Fruit fly (Drosophila melanogaster) whole organism, embryonic: Measurements from ENCODE around the gene aph-1.

ENCODE experiments used
- Asciz ChIP-seq: fragments of 200-800 bp; sonication (Bioruptor generic); optimal IDR thresholded peaks from 2 replicates; lab custom pipeline; 2017; ENCODE audit warnings: missing biosample characterization, mild to moderate bottlenecking, missing genetic modification characterization, missing genetic modification reagents
- Awh ChIP-seq: fragments of 200-800 bp; sonication (Bioruptor generic); IDR thresholded peaks from 2 replicates; pipeline ENCODE4, ENCODE4 v1.3.6; 2022; ENCODE audit warnings: missing biosample characterization, missing genetic modification characterization
- CG1024 ChIP-seq: fragments of 200-800 bp; sonication (Bioruptor generic); IDR thresholded peaks from 2 replicates; pipeline ENCODE4 v1.3.6; 2022; ENCODE audit warnings: missing biosample characterization, missing genetic modification characterization
- CG11093 ChIP-seq: fragments of 200-800 bp; sonication (Bioruptor generic); IDR thresholded peaks from 3 replicates; pipeline ENCODE4 v1.3.6; 2022; ENCODE audit warnings: missing biosample characterization, missing genetic modification characterization
- CG12659 ChIP-seq: fragments of 200-800 bp; sonication (Bioruptor generic); optimal IDR thresholded peaks from 3 replicates; lab custom pipeline; 2017; ENCODE audit warnings: mild to moderate bottlenecking, missing biosample characterization, missing genetic modification reagents, missing genetic modification characterization
- CG12769 ChIP-seq: fragments of 200-800 bp; sonication (Bioruptor generic); optimal IDR thresholded peaks from 2 replicates; lab custom pipeline; 2019; ENCODE audit warnings: missing biosample characterization, mild to moderate bottlenecking, missing genetic modification characterization, moderate library complexity
- CG12942 ChIP-seq: fragments of 200-800 bp; sonication (Bioruptor generic); optimal IDR thresholded peaks from 3 replicates; lab custom pipeline; 2016; ENCODE audit warnings: missing biosample characterization, missing genetic modification characterization
- CG13894 ChIP-seq: fragments of 200-800 bp; sonication (Bioruptor generic); optimal IDR thresholded peaks from 3 replicates; lab custom pipeline; 2018; ENCODE audit warnings: missing biosample characterization, mild to moderate bottlenecking, missing genetic modification characterization, moderate library complexity
- CG14667 ChIP-seq: fragments of 200-800 bp; sonication (Bioruptor generic); IDR thresholded peaks from 2 replicates; pipeline ENCODE4 v1.3.6; 2022; ENCODE audit warnings: missing biosample characterization, missing genetic modification characterization
- CG16815 ChIP-seq: fragments of 200-800 bp; sonication (Bioruptor generic); optimal IDR thresholded peaks from 3 replicates; lab custom pipeline; 2017; ENCODE audit warnings: missing biosample characterization, mild to moderate bottlenecking, missing genetic modification characterization
- CG17385 ChIP-seq: fragments of 200-800 bp; sonication (Bioruptor generic); optimal IDR thresholded peaks from 3 replicates; lab custom pipeline; 2018; ENCODE audit warnings: missing biosample characterization, mild to moderate bottlenecking, missing genetic modification characterization
- CG31224 ChIP-seq: fragments of 200-800 bp; sonication (Bioruptor generic); IDR thresholded peaks from 2 replicates; pipeline ENCODE4 v1.3.6; 2022; ENCODE audit warnings: missing biosample characterization, missing genetic modification characterization
- CG3847 ChIP-seq: fragments of 200-800 bp; sonication (Bioruptor generic); IDR thresholded peaks from 2 replicates; pipeline ENCODE4 v1.3.6; 2022; ENCODE audit warnings: missing biosample characterization, missing genetic modification characterization
- CG5953 ChIP-seq: fragments of 200-800 bp; sonication (Bioruptor generic); IDR thresholded peaks from 2 replicates; pipeline ENCODE4 v1.3.6; 2022; ENCODE audit warnings: missing biosample characterization, missing genetic modification characterization
- CG6175 ChIP-seq: fragments of 200-800 bp; sonication (Bioruptor generic); IDR thresholded peaks from 3 replicates; pipeline ENCODE4 v1.3.6; 2022; ENCODE audit warnings: missing biosample characterization, missing genetic modification characterization
- CG7963 ChIP-seq: fragments of 200-800 bp; sonication (Bioruptor generic); IDR thresholded peaks from 3 replicates; pipeline ENCODE4 v1.3.6; 2022; ENCODE audit warnings: missing biosample characterization, missing genetic modification characterization; ENCODE audit not compliant: partially characterized antibody
- CG8290 ChIP-seq, 3 experiments: fragments of 200-800 bp; sonication (Bioruptor generic); optimal IDR thresholded peaks; 2 replicates each; lab custom pipeline; 2016 to 2019; ENCODE audit warnings: missing biosample characterization in 3 of 3, missing genetic modification characterization in 3 of 3, mild to moderate bottlenecking in 2 of 3, moderate library complexity in 1 of 3
- CG9215 ChIP-seq: fragments of 200-800 bp; sonication (Bioruptor generic); IDR thresholded peaks from 2 replicates; pipeline ENCODE4 v1.3.6; 2022; ENCODE audit warnings: missing biosample characterization, missing genetic modification characterization
- CG9727 ChIP-seq: fragments of 200-800 bp; sonication (Bioruptor generic); optimal IDR thresholded peaks from 3 replicates; lab custom pipeline; 2017; ENCODE audit warnings: missing biosample characterization, mild to moderate bottlenecking, missing genetic modification characterization
- Dbx ChIP-seq: fragments of 200-800 bp; sonication (Bioruptor generic); IDR thresholded peaks from 3 replicates; pipeline ENCODE4 v1.3.6; 2022; ENCODE audit warnings: missing biosample characterization, missing genetic modification characterization
- Fer2 ChIP-seq: fragments of 200-800 bp; sonication (Bioruptor generic); optimal IDR thresholded peaks from 2 replicates; lab custom pipeline; 2018; ENCODE audit warnings: missing biosample characterization, mild to moderate bottlenecking, missing genetic modification characterization, moderate library complexity
- Hsf ChIP-seq: fragments of 200-800 bp; sonication (Bioruptor generic); optimal IDR thresholded peaks from 3 replicates; lab custom pipeline; 2016; ENCODE audit warnings: missing biosample characterization, missing genetic modification characterization
- Med ChIP-seq: fragments of 200-800 bp; sonication (Bioruptor generic); peaks from one replicate; lab custom pipeline; 2016; ENCODE audit warnings: missing biosample characterization, missing genetic modification characterization, mild to moderate bottlenecking, inconsistent platforms, moderate library complexity
- NFAT ChIP-seq: fragments of 200-800 bp; sonication (Bioruptor generic); IDR thresholded peaks from 2 replicates; pipeline ENCODE4 v1.3.6; 2022; ENCODE audit warnings: missing biosample characterization, missing genetic modification characterization
- Neu2 ChIP-seq: fragments of 200-800 bp; sonication (Bioruptor generic); optimal IDR thresholded peaks from 3 replicates; lab custom pipeline; 2016; ENCODE audit warnings: missing biosample characterization, missing genetic modification characterization, borderline replicate concordance
- Pdp1 ChIP-seq, 2 experiments: fragments of 200-800 bp; sonication (Bioruptor generic); optimal IDR thresholded peaks; 3 replicates each; lab custom pipeline; 2016; ENCODE audit warnings: missing biosample characterization in 2 of 2, missing genetic modification characterization in 2 of 2, mild to moderate bottlenecking in 1 of 2, moderate library complexity in 1 of 2
- Side ChIP-seq: fragments of 200-800 bp; sonication (Bioruptor generic); optimal IDR thresholded peaks from 2 replicates; lab custom pipeline; 2016; ENCODE audit warnings: missing biosample characterization, missing genetic modification characterization
- bigmax ChIP-seq: fragments of 200-800 bp; sonication (Bioruptor generic); optimal IDR thresholded peaks from 2 replicates; lab custom pipeline; 2018; ENCODE audit warnings: missing biosample characterization, mild to moderate bottlenecking, missing genetic modification characterization
- cad ChIP-seq: fragments of >200 bp; optimal IDR thresholded peaks from 2 replicates; lab custom pipeline; 2017; ENCODE audit warnings: missing biosample characterization, missing genetic modification characterization
- chinmo ChIP-seq: fragments of 200-800 bp; sonication (Bioruptor generic); IDR thresholded peaks from 4 replicates; pipeline ENCODE4 v1.3.6; 2022; ENCODE audit warnings: missing biosample characterization, missing genetic modification characterization; ENCODE audit not compliant: partially characterized antibody
- chm ChIP-seq: fragments of 200-800 bp; sonication (Bioruptor generic); IDR thresholded peaks from 2 replicates; pipeline ENCODE4 v1.3.6; 2022; ENCODE audit warnings: missing biosample characterization, missing genetic modification characterization
- ci ChIP-seq: fragments of 200-800 bp; sonication (Bioruptor generic); IDR thresholded peaks from 3 replicates; pipeline ENCODE4 v1.3.6; 2022; ENCODE audit warnings: missing biosample characterization, missing genetic modification characterization
- crol ChIP-seq: fragments of 200-800 bp; sonication (Bioruptor generic); IDR thresholded peaks from 2 replicates; pipeline ENCODE4 v1.3.6; 2022; ENCODE audit warnings: missing biosample characterization, missing genetic modification characterization
- da ChIP-seq: fragments of 200-800 bp; sonication (Bioruptor generic); optimal IDR thresholded peaks from 2 replicates; lab custom pipeline; 2016; ENCODE audit warnings: missing biosample characterization, missing genetic modification characterization
- dpn ChIP-seq, 2 experiments: fragments of 200-800 bp; sonication (Bioruptor generic); optimal IDR thresholded peaks; 3 replicates each; lab custom pipeline; 2016; ENCODE audit warnings: missing biosample characterization in 2 of 2, missing genetic modification characterization in 2 of 2
- eyg ChIP-seq: fragments of 200-800 bp; sonication (Bioruptor generic); optimal IDR thresholded peaks from 3 replicates; lab custom pipeline; 2016; ENCODE audit warnings: missing biosample characterization, missing genetic modification characterization
- lbe ChIP-seq: fragments of 200-800 bp; sonication (Bioruptor generic); optimal IDR thresholded peaks from 2 replicates; lab custom pipeline; 2016; ENCODE audit warnings: missing biosample characterization, mild to moderate bottlenecking, missing genetic modification characterization
- mirr ChIP-seq: fragments of 200-800 bp; sonication (Bioruptor generic); optimal IDR thresholded peaks from 3 replicates; lab custom pipeline; 2018; ENCODE audit warnings: missing biosample characterization, mild to moderate bottlenecking, missing genetic modification characterization
- ro ChIP-seq: fragments of 200-800 bp; sonication (Bioruptor generic); IDR thresholded peaks from 2 replicates; pipeline ENCODE4 v1.3.6; 2022; ENCODE audit warnings: missing biosample characterization, missing genetic modification characterization
- row ChIP-seq: fragments of 200-800 bp; sonication (Bioruptor generic); IDR thresholded peaks from 3 replicates; pipeline ENCODE4 v1.3.6; 2022; ENCODE audit warnings: missing biosample characterization, missing genetic modification characterization
- sd ChIP-seq: fragments of 200-800 bp; sonication (Bioruptor generic); optimal IDR thresholded peaks from 3 replicates; lab custom pipeline; 2018; ENCODE audit warnings: missing biosample characterization, mild to moderate bottlenecking, missing genetic modification characterization, moderate library complexity
- sim ChIP-seq: fragments of 200-800 bp; sonication (Bioruptor generic); IDR thresholded peaks from 2 replicates; pipeline ENCODE4 v1.3.6; 2022; ENCODE audit warnings: missing biosample characterization, missing genetic modification characterization
- sr ChIP-seq: fragments of 200-800 bp; sonication (Bioruptor generic); IDR thresholded peaks from 3 replicates; pipeline ENCODE4 v1.3.6; 2022; ENCODE audit warnings: missing biosample characterization, missing genetic modification characterization
- sug ChIP-seq: fragments of 200-800 bp; optimal IDR thresholded peaks from 2 replicates; lab custom pipeline; 2019; ENCODE audit warnings: missing biosample characterization, mild to moderate bottlenecking, missing genetic modification characterization, moderate library complexity
- vnd ChIP-seq: fragments of 200-800 bp; sonication (Bioruptor generic); IDR thresholded peaks from 3 replicates; pipeline ENCODE4 v1.3.6; 2022; ENCODE audit warnings: missing biosample characterization, missing genetic modification characterization; ENCODE audit not compliant: partially characterized antibody
- wdn ChIP-seq: fragments of 200-800 bp; sonication (Bioruptor generic); IDR thresholded peaks from 2 replicates; pipeline ENCODE4 v1.3.6; 2022; ENCODE audit warnings: missing biosample characterization, missing genetic modification characterization
- z ChIP-seq: fragments of 200-800 bp; sonication (Bioruptor generic); IDR thresholded peaks from 3 replicates; pipeline ENCODE4 v1.3.6; 2022; ENCODE audit warnings: missing biosample characterization, missing genetic modification characterization
- zen2 ChIP-seq: fragments of 200-800 bp; sonication (Bioruptor generic); IDR thresholded peaks from 3 replicates; pipeline ENCODE4 v1.3.6; 2022; ENCODE audit warnings: missing biosample characterization, missing genetic modification characterization; ENCODE audit not compliant: partially characterized antibody

Gene aph-1

DNA sequence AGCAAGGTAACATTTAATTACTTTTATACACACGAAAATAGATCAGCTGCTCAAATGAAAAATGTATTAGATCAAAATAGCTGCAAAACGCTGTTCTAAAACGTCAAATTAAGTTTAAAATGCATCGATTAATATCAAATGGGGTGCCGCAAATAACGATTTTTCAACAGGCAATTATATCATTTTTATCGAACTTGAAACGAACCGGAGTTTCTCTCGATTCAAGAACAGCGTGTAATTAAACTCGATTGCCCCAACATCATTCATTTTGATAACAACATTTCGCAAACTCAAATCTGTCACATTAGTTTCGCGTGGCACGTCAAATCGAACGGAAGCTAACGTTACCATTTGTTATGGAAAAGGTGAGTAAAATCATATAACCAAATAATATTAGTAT is 40.7 kb upstream of the aph-1 start, which contains the start of gene CG31689:
TSS of gene CG31689 (plus strand) at position 301 of the 400 bp plus-strand sequence.
- TF ChIP-seq Asciz (no peak), eyg (GFP tag; lab: Kevin White, UChicago) (no peak)

DNA sequence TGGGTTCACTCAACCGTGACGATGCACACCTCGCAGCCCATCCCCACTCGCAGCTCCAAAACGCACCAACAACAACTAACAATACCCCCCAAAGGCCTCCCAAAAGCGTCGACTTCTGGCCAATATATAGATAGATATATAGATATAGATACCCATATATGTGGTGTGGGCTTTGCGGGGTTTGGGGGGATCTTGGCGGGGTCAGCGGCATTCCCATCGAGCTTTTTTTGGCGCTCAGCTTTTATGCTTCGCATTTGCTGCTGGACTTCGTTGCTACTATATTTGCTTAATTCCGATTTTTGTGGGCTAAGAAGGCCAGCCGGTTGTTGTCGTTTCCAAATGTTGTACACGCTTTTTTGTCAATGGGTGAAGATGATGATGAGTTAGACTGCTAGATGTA is 38.7 kb upstream of the aph-1 start:
- TF ChIP-seq CG1024 (GFP tag; lab: Robert Waterston, UW) (no peak), Pdp1 (GFP tag; optimal IDR thresholded peaks at IDR 0.05; lab: Kevin White, UChicago) (no peak), NFAT (GFP tag; lab: Robert Waterston, UW) (0 out of 2 replicates have a peak, but pooled peaks have one; percentile 4), Side (GFP tag; lab: Kevin White, UChicago) (no peak), sd (peak; percentile 92), CG17385 (no peak), CG12769 (tag; lab: Kevin White, UChicago) (peak; percentile 87), da (GFP tag; lab: Kevin White, UChicago) (no peak), Neu2 (GFP tag; lab: Kevin White, UChicago) (no peak), sr (0 out of 3 replicates have a peak, but pooled peaks have one; percentile 3), CG7963 (GFP tag; lab: Robert Waterston, UW) (0 out of 3 replicates have a peak, but pooled peaks have one; percentile 10), CG9215 (no peak), sim (GFP tag; lab: Robert Waterston, UW) (no peak), CG9727 (no peak), ci (GFP tag; lab: Robert Waterston, UW) (0 out of 3 replicates have a peak, but pooled peaks have one; percentile 33), CG12942 (GFP tag; lab: Kevin White, UChicago) (no peak), CG5953 (no peak), Fer2 (tag; lab: Kevin White, UChicago) (no peak), CG14667 (GFP tag; lab: Robert Waterston, UW) (no peak), mirr (peak; percentile 38), chinmo (GFP tag; lab: Robert Waterston, UW) (peak; percentile 78; the same call in 3 of the 4 replicates), crol (GFP tag; lab: Robert Waterston, UW) (peak; percentile 69), CG13894 (tag; lab: Kevin White, UChicago) (peak; percentile 97), vnd (GFP tag; lab: Robert Waterston, UW) (no peak), z (GFP tag; lab: Robert Waterston, UW) (peak; percentile 41; the same call in 1 of the 3 replicates), row (GFP tag; lab: Robert Waterston, UW) (0 out of 3 replicates have a peak, but pooled peaks have one; percentile 7), Med (GFP tag; lab: Kevin White, UChicago) (peak; percentile 48), cad (GFP tag; lab: Kevin White, UChicago) (no peak), CG31224 (GFP tag; lab: Robert Waterston, UW) (peak; percentile 51), wdn (peak; percentile 4; the same call in 1 of the 2 replicates), bigmax (GFP tag; lab: Kevin White, UChicago) (no peak), Dbx (GFP tag; lab: Robert Waterston, UW) (0 out of 3 replicates have a peak, but pooled peaks have one; percentile 6), chm (GFP tag; lab: Robert Waterston, UW) (peak; percentile 10; the same call in 1 of the 2 replicates), CG12659 (GFP tag; lab: Kevin White, UChicago) (no peak), Awh (GFP tag; lab: Robert Waterston, UW) (no peak), dpn (GFP tag; optimal IDR thresholded peaks at IDR 0.05; lab: Kevin White, UChicago) (no peak), ro (no peak), CG16815 (no peak), lbe (GFP tag; lab: Kevin White, UChicago) (no peak), CG11093 (GFP tag; lab: Robert Waterston, UW) (no peak), CG3847 (GFP tag; lab: Robert Waterston, UW) (0 out of 2 replicates have a peak, but pooled peaks have one; percentile 21), sug (tag; lab: Kevin White, UChicago) (peak; percentile 26), Hsf (GFP tag; lab: Kevin White, UChicago) (no peak), CG8290 (GFP tag; optimal IDR thresholded peaks at IDR 0.05; lab: Kevin White, UChicago) (no peak), CG8290 (tag; optimal IDR thresholded peaks at IDR 0.05; lab: Kevin White, UChicago) (peak in 1 of 2 experiments; percentile 2), zen2 (GFP tag; lab: Robert Waterston, UW) (no peak), CG6175 (GFP tag; lab: Robert Waterston, UW) (0 out of 3 replicates have a peak, but pooled peaks have one; percentile 32)
